Fruit fly (Drosophila melanogaster): ENCODE measurements around the gene Idgf2.
A peak's percentile ranks its signal among the peaks of the same experiment; 100 is the strongest.

Idgf2 gene

dm6 chr2L:16495193-16495780, 48.2 kb downstream of the Idgf2 start (continued):
- TF ChIP-seq CG9797 (GFP tag; optimal IDR thresholded peaks at IDR 0.05) (no peak), CG31388 (GFP tag; optimal IDR thresholded peaks at IDR 0.05) (no peak), nerfin-2 (GFP tag; IDR thresholded peaks at IDR 0.05; ENCODE audit: partially characterized antibody) (no peak), Ets97D (GFP tag; optimal IDR thresholded peaks at IDR 0.05) (no peak), bsh (GFP tag; optimal IDR thresholded peaks at IDR 0.05) (peak; percentile 88 to 96), Chrac-16 (GFP tag; optimal IDR thresholded peaks at IDR 0.05) (peak; percentile 84), sens (GFP tag) (peak; percentile 33), CG5180 (GFP tag; optimal IDR thresholded peaks at IDR 0.05) (no peak), jumu (GFP tag; optimal IDR thresholded peaks at IDR 0.05) (no peak), CG10321 (GFP tag; IDR thresholded peaks at IDR 0.05) (peak; percentile 42; the same call in 1 of the 2 replicates), CG33213 (GFP tag; optimal IDR thresholded peaks at IDR 0.05) (no peak), CG17612 (GFP tag; IDR thresholded peaks at IDR 0.05) (no peak), CG17361 (GFP tag; IDR thresholded peaks at IDR 0.05) (no peak), CG12236 (GFP tag; optimal IDR thresholded peaks at IDR 0.05) (peak; percentile 79), CG1602 (GFP tag; optimal IDR thresholded peaks at IDR 0.05) (peak; percentile 81), CG11398 (GFP tag; optimal IDR thresholded peaks at IDR 0.05) (peak; percentile 74), CG2678 (tag; optimal IDR thresholded peaks at IDR 0.05) (no peak), pnt (GFP tag; optimal IDR thresholded peaks at IDR 0.05) (peak; percentile 67), trh (GFP tag; optimal IDR thresholded peaks at IDR 0.05) (peak; percentile 56), row (GFP tag; IDR thresholded peaks at IDR 0.05) (peak; percentile 82), sc (optimal IDR thresholded peaks at IDR 0.05) (no peak), sc (GFP tag; optimal IDR thresholded peaks at IDR 0.05) (peak; percentile 86), CG4424 (GFP tag; optimal IDR thresholded peaks at IDR 0.05) (no peak), pan (optimal IDR thresholded peaks at IDR 0.05) (no peak), pan (GFP tag; optimal IDR thresholded peaks at IDR 0.05 in 1 of 2, IDR thresholded peaks at IDR 0.05 in 1 of 2) (no peak), cato (GFP tag; optimal IDR thresholded peaks at IDR 0.05; ENCODE audit: borderline replicate concordance) (peak; percentile 78), CG6791 (GFP tag; IDR thresholded peaks at IDR 0.05; ENCODE audit: partially characterized antibody) (no peak), ac (GFP tag; optimal IDR thresholded peaks at IDR 0.05) (peak; percentile 61), BEAF-32 (GFP tag; optimal IDR thresholded peaks at IDR 0.05) (no peak), al (GFP tag; IDR thresholded peaks at IDR 0.05) (peak; percentile 47; the same call in 1 of the 2 replicates), Dbx (GFP tag; IDR thresholded peaks at IDR 0.05) (no peak), CG2199 (GFP tag; IDR thresholded peaks at IDR 0.05) (no peak), CG13894 (tag; optimal IDR thresholded peaks at IDR 0.05) (no peak), stwl (tag; optimal IDR thresholded peaks at IDR 0.05) (no peak), CG2116 (GFP tag; optimal IDR thresholded peaks at IDR 0.05) (peak; percentile 55), Hr39 (optimal IDR thresholded peaks at IDR 0.05) (no peak), chinmo (GFP tag; IDR thresholded peaks at IDR 0.05; ENCODE audit: partially characterized antibody) (no peak), CG7271 (tag; optimal IDR thresholded peaks at IDR 0.05) (no peak), CG15479 (GFP tag; optimal IDR thresholded peaks at IDR 0.05) (no peak), tap (tag; optimal IDR thresholded peaks at IDR 0.05) (no peak), CG2712 (tag; optimal IDR thresholded peaks at IDR 0.05) (no peak), NK7.1 (GFP tag; optimal IDR thresholded peaks at IDR 0.05) (no peak), wor (GFP tag; IDR thresholded peaks at IDR 0.05) (peak; percentile 82), CG8359 (GFP tag; optimal IDR thresholded peaks at IDR 0.05; ENCODE audit: borderline replicate concordance) (no peak), CG7987 (GFP tag; optimal IDR thresholded peaks at IDR 0.05) (no peak), HLH4C (GFP tag; IDR thresholded peaks at IDR 0.05; ENCODE audit: partially characterized antibody) (no peak), corto (GFP tag; optimal IDR thresholded peaks at IDR 0.05) (no peak), CG8281 (tag; optimal IDR thresholded peaks at IDR 0.05) (no peak), chn (GFP tag; optimal IDR thresholded peaks at IDR 0.05) (peak; percentile 77), CoRest (tag; optimal IDR thresholded peaks at IDR 0.05) (peak; percentile 92), CG9727 (GFP tag; optimal IDR thresholded peaks at IDR 0.05) (no peak)

All from whole organism, embryonic.